Fruit fly (Drosophila melanogaster) whole organism, adult: Measurements from ENCODE around the gene Dip-B.
A peak's percentile ranks its signal among the peaks of the same experiment; 100 is the strongest.

Experiments used
- CG11617 ChIP-seq: fragments of 200-800 bp; sonication (Bioruptor generic); optimal IDR thresholded peaks from 2 replicates; lab custom pipeline; 2017; ENCODE audit warnings: mild to moderate bottlenecking, missing biosample characterization, missing genetic modification reagents, missing genetic modification characterization
- CG12768 ChIP-seq: fragments of 200-800 bp; sonication (Bioruptor generic); optimal IDR thresholded peaks from 2 replicates; lab custom pipeline; 2017; ENCODE audit warnings: missing biosample characterization, missing genetic modification characterization, mild to moderate bottlenecking, moderate library complexity, missing genetic modification reagents
- CG14711 ChIP-seq: fragments of 200-800 bp; sonication (Bioruptor generic); optimal IDR thresholded peaks from 2 replicates; lab custom pipeline; 2018; ENCODE audit warnings: missing biosample characterization, mild to moderate bottlenecking, missing genetic modification characterization, moderate library complexity
- CG1620 ChIP-seq: fragments of 200-800 bp; sonication (Bioruptor generic); optimal IDR thresholded peaks from 2 replicates; lab custom pipeline; 2016; ENCODE audit warnings: missing biosample characterization, missing genetic modification characterization
- CG33017 ChIP-seq: fragments of 200-800 bp; sonication (Bioruptor generic); optimal IDR thresholded peaks from 2 replicates; lab custom pipeline; 2018; ENCODE audit warnings: missing biosample characterization, mild to moderate bottlenecking, missing genetic modification characterization, moderate library complexity
- CG5204 ChIP-seq: fragments of 200-800 bp; sonication (Bioruptor generic); optimal IDR thresholded peaks from 2 replicates; lab custom pipeline; 2016; ENCODE audit warnings: missing biosample characterization, missing genetic modification characterization
- CG7045 ChIP-seq: fragments of 200-800 bp; sonication (Bioruptor generic); optimal IDR thresholded peaks from 2 replicates; lab custom pipeline; 2017; ENCODE audit warnings: missing biosample characterization, mild to moderate bottlenecking, missing genetic modification characterization
- CG7101 ChIP-seq: fragments of 200-800 bp; sonication (Bioruptor generic); optimal IDR thresholded peaks from 2 replicates; lab custom pipeline; 2018; ENCODE audit warnings: missing biosample characterization, mild to moderate bottlenecking, missing genetic modification characterization, moderate library complexity
- Clk ChIP-seq: fragments of 200-800 bp; sonication (Bioruptor generic); optimal IDR thresholded peaks from 2 replicates; lab custom pipeline; 2017; ENCODE audit warnings: missing biosample characterization, missing genetic modification characterization
- Crg-1 ChIP-seq: fragments of 200-800 bp; sonication (Bioruptor generic); optimal IDR thresholded peaks from 2 replicates; lab custom pipeline; 2016; ENCODE audit warnings: missing biosample characterization, missing genetic modification characterization
- Hr96 ChIP-seq: fragments of 200-800 bp; sonication (Bioruptor generic); optimal IDR thresholded peaks from 2 replicates; lab custom pipeline; 2016; ENCODE audit warnings: missing biosample characterization, missing genetic modification characterization
- Mnt ChIP-seq: fragments of 200-800 bp; sonication (Bioruptor generic); optimal IDR thresholded peaks from 2 replicates; lab custom pipeline; 2016; ENCODE audit warnings: missing biosample characterization, mild to moderate bottlenecking, missing genetic modification characterization
- bab1 ChIP-seq: fragments of 200-800 bp; sonication (Bioruptor generic); optimal IDR thresholded peaks from 3 replicates; lab custom pipeline; 2019; ENCODE audit warnings: missing biosample characterization, mild to moderate bottlenecking, missing genetic modification characterization, moderate library complexity
- cic ChIP-seq: fragments of 200-800 bp; sonication (Bioruptor generic); optimal IDR thresholded peaks from 2 replicates; lab custom pipeline; 2017; ENCODE audit warnings: missing biosample characterization, mild to moderate bottlenecking, missing genetic modification characterization, moderate library complexity
- cnc ChIP-seq, 2 experiments: fragments of >200 bp; optimal IDR thresholded peaks; 2 replicates each; lab custom pipeline; 2017
- kay ChIP-seq: fragments of 200-800 bp; sonication (Bioruptor generic); peaks from one replicate; lab custom pipeline; 2016; ENCODE audit warnings: missing biosample characterization, missing genetic modification characterization, borderline replicate concordance
- ovo ChIP-seq: fragments of 200-800 bp; sonication (Bioruptor generic); optimal IDR thresholded peaks from 2 replicates; lab custom pipeline; 2016; ENCODE audit warnings: missing biosample characterization, missing genetic modification characterization
- pad ChIP-seq: fragments of 200-800 bp; sonication (Bioruptor generic); optimal IDR thresholded peaks from 3 replicates; lab custom pipeline; 2017; ENCODE audit warnings: missing biosample characterization, missing genetic modification characterization, mild to moderate bottlenecking, moderate library complexity, missing genetic modification reagents
- tj ChIP-seq: fragments of 200-800 bp; sonication (Bioruptor generic); optimal IDR thresholded peaks from 3 replicates; lab custom pipeline; 2017; ENCODE audit warnings: missing biosample characterization, mild to moderate bottlenecking, missing genetic modification characterization, moderate library complexity
- toe ChIP-seq: fragments of 200-800 bp; sonication (Bioruptor generic); optimal IDR thresholded peaks from 2 replicates; lab custom pipeline; 2016; ENCODE audit warnings: missing biosample characterization, missing genetic modification characterization

Gene Dip-B

DNA sequence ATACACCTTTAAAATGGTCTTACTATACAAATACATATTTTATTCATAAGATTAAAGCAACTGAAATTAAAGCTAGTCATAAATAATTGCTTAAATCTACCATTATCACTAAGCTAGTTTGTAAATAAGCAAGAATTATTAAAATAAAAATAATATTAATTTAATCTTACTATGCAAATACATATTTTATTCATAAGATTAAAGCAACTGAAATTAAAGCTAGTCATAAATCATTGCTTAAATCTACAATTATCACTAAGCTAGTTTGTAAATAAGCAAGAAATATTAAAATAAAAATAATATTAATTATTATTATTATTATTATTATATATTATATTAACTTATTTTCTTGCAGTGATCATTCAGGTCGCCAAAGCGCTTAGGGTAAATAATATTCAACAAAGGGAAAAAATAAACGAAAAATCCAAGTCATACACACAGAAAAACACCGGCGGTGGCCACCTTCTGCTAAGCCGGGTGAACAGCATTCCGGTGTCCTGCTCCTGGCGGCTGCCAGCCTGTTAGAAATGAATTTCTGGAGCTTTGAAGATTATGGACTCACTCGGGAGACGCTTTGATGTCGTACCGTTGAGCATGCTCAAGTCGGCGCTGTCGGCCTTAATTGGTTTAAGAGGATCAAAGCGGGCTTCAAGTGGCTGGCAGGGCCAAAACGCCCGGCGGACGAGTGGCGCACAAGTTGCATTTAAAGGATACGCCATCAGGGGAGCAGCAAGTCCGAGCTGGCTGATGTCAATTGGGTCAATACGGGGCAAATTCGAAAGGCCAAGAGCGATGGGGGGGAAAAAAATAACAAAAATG is 22.0 kb downstream of the Dip-B start:
- peak; percentile 4 for TF ChIP-seq CG33017 (tag; lab: Kevin White, UChicago)
- no peak for TF ChIP-seq CG11617 (GFP tag; lab: Kevin White, UChicago)
- TF ChIP-seq CG12768 (GFP tag; lab: Kevin White, UChicago): peak; percentile 22
- TF ChIP-seq CG7045 (GFP tag; lab: Kevin White, UChicago): peak; percentile 29
- TF ChIP-seq kay (GFP tag; lab: Kevin White, UChicago): no peak
- no peak for TF ChIP-seq Hr96 (GFP tag; lab: Kevin White, UChicago)
- no peak for TF ChIP-seq Mnt (GFP tag; lab: Kevin White, UChicago)
- no peak for TF ChIP-seq bab1 (GFP tag; lab: Kevin White, UChicago)
- no peak for TF ChIP-seq CG7101 (tag; lab: Kevin White, UChicago)
- TF ChIP-seq tj: no peak
- no peak for TF ChIP-seq cnc (optimal IDR thresholded peaks at IDR 0.05; lab: Kevin White, UChicago)
- TF ChIP-seq CG5204 (GFP tag; lab: Kevin White, UChicago): no peak
- TF ChIP-seq cic (GFP tag; lab: Kevin White, UChicago): no peak
- no peak for TF ChIP-seq CG14711 (tag; lab: Kevin White, UChicago)
- TF ChIP-seq ovo (GFP tag; lab: Kevin White, UChicago): no peak
- TF ChIP-seq Crg-1: no peak
- TF ChIP-seq Clk (GFP tag; lab: Kevin White, UChicago): no peak

DNA sequence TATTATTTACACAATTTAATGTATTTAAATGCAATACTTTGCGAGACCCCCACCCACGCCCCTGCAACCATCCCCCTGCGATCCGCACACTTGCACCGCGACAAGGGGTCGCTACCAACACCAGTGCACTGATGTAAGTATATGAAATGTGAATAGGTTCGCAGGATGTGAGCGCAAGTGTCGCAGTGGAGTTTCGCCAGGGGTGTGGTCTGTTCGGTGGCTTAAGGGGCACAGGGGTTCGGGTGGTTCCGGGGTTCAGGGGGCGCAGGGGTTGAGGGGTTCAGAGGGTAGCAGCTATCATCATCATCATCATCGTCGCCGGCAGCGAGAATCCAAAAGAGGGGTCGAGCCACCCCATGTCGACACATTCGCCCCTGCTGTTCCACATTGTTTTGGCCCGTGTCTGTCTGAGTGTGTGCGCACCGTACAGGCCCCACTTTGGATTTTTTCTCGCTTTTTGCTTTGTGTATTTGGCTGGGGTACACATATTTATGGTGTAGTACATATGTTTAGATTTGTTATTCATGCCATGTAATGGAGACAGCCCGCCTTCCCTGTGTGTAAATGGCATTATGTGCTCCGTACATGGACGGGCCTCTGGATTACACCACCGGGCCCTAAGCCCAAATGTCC is 23.0 kb downstream of the Dip-B start:
- TF ChIP-seq CG5204 (GFP tag; lab: Kevin White, UChicago) (no peak), bab1 (GFP tag; lab: Kevin White, UChicago) (no peak), toe (GFP tag; lab: Kevin White, UChicago) (no peak), cic (GFP tag; lab: Kevin White, UChicago) (no peak), Mnt (GFP tag; lab: Kevin White, UChicago) (no peak)

DNA sequence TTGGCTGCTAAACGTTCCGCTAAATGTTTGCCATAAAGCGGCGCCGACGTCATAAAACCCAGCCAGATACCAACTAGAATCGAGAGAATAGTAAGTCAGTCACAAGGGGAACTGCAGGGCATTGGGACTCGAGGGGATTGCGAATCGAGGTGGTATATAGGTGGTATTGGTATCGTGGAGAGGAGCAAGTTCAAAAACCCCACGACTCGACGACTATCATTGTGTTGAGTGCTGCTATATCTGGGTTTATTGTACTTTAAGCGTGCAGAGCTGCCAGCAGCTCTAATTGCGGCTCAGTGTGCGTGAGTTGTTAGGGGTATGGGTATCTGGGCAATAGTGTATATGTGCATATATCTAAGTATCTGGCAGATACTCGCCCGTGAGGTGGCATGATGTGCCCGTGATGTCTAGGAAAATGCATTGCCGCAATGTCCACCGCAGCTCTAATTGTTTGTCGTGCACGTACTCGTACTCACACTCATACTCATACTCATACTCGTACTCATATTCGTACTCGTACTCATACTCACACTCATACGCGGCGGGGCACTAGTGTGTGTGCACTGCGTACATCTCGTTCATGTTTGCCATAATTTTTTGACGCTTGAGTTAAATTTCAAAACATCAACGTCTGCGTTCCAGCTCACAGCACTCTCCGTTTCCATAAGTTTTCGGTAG is 24.1 kb downstream of the Dip-B start:
- no peak for TF ChIP-seq tj
- TF ChIP-seq CG7101 (tag; lab: Kevin White, UChicago): no peak
- no peak for TF ChIP-seq CG1620 (GFP tag; lab: Kevin White, UChicago)
- TF ChIP-seq CG11617 (GFP tag; lab: Kevin White, UChicago): no peak
- TF ChIP-seq CG12768 (GFP tag; lab: Kevin White, UChicago): no peak
- no peak for TF ChIP-seq ovo (GFP tag; lab: Kevin White, UChicago)

DNA sequence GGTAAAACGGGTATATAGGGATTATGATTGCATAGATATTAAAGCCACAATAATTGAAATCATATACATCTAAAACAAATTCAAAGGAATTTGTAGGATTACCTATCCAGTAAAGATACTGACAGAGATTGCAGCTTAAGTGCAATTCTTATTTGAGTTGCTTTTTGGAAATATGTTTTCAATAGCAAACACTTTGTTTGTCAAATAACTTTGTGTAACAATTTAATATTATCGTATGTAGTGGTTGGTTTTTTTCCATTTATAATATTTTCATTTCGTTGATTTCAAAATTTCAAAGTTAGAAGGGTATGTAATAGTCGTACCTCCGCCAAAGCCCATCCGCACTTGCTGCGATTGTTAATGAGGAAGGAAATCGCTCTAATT is 24.6 kb downstream of the Dip-B start:
- TF ChIP-seq CG7045 (GFP tag; lab: Kevin White, UChicago): no peak
- TF ChIP-seq tj: no peak
- TF ChIP-seq bab1 (GFP tag; lab: Kevin White, UChicago): no peak
- no peak for TF ChIP-seq CG11617 (GFP tag; lab: Kevin White, UChicago)
- TF ChIP-seq CG12768 (GFP tag; lab: Kevin White, UChicago): no peak
- TF ChIP-seq Clk (GFP tag; lab: Kevin White, UChicago): no peak
- no peak for TF ChIP-seq toe (GFP tag; lab: Kevin White, UChicago)
- no peak for TF ChIP-seq CG5204 (GFP tag; lab: Kevin White, UChicago)
- no peak for TF ChIP-seq CG7101 (tag; lab: Kevin White, UChicago)
- no peak for TF ChIP-seq cic (GFP tag; lab: Kevin White, UChicago)
- no peak for TF ChIP-seq cnc (optimal IDR thresholded peaks at IDR 0.05; lab: Kevin White, UChicago)
- TF ChIP-seq CG33017 (tag; lab: Kevin White, UChicago): no peak
- TF ChIP-seq kay (GFP tag; lab: Kevin White, UChicago): no peak

DNA sequence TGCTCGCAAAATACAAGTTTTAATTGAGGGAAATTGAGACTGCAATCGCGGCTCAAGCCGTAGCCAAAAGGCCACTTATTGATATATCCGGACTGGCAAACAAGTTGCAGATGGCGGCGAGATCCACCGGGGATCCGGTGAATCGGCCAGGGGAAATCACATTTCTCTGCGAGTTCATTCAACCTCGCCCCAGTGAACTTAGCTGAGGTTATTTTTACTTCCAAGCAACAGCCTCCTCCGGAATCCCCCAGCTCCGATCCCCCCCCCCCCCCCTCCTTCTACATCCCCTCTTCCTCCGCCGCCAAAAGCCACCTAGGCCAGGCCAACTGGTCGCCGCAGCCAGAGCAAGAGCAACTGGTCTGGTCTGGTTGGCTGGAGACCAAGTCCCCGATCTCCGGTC is 25.2 kb downstream of the Dip-B start:
- TF ChIP-seq Mnt (GFP tag; lab: Kevin White, UChicago) (no peak), Crg-1 (no peak), Hr96 (GFP tag; lab: Kevin White, UChicago) (no peak), CG7045 (GFP tag; lab: Kevin White, UChicago) (no peak), Clk (GFP tag; lab: Kevin White, UChicago) (no peak), kay (GFP tag; lab: Kevin White, UChicago) (no peak), tj (no peak)

DNA sequence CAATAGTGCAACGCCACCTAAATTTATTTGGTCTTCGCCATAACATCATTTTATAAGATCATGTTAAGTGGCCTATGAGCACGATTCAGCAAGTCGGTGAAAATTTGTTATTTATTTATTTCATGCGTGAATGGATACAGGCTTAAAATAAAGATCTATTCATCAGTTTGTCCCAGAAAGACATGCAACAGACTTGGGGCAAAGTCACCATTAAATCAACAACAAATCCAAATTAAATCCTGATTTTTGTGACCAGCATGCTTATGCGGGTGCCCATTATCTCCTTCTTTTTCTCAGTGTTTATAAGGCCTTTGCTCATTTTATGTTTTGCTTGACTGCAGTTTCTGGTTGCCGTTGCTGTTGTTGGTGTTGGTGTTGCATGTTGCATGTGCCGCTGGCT is 25.8 kb downstream of the Dip-B start:
- TF ChIP-seq kay (GFP tag; lab: Kevin White, UChicago): no peak
- no peak for TF ChIP-seq cnc (optimal IDR thresholded peaks at IDR 0.05; lab: Kevin White, UChicago)
- TF ChIP-seq bab1 (GFP tag; lab: Kevin White, UChicago): no peak
- TF ChIP-seq CG33017 (tag; lab: Kevin White, UChicago): no peak
- no peak for TF ChIP-seq Crg-1
- no peak for TF ChIP-seq CG7101 (tag; lab: Kevin White, UChicago)
- TF ChIP-seq Hr96 (GFP tag; lab: Kevin White, UChicago): no peak
- no peak for TF ChIP-seq CG5204 (GFP tag; lab: Kevin White, UChicago)
- TF ChIP-seq Clk (GFP tag; lab: Kevin White, UChicago): no peak
- no peak for TF ChIP-seq tj
- TF ChIP-seq pad (GFP tag; lab: Kevin White, UChicago): no peak
- TF ChIP-seq CG12768 (GFP tag; lab: Kevin White, UChicago): no peak
- no peak for TF ChIP-seq CG14711 (tag; lab: Kevin White, UChicago)
- TF ChIP-seq CG11617 (GFP tag; lab: Kevin White, UChicago): no peak
- no peak for TF ChIP-seq ovo (GFP tag; lab: Kevin White, UChicago)
- no peak for TF ChIP-seq CG1620 (GFP tag; lab: Kevin White, UChicago)
- no peak for TF ChIP-seq cic (GFP tag; lab: Kevin White, UChicago)
